Fruit fly (Drosophila melanogaster): Measurements from ENCODE around the gene CCT1.

The CCT1 gene

DNA sequence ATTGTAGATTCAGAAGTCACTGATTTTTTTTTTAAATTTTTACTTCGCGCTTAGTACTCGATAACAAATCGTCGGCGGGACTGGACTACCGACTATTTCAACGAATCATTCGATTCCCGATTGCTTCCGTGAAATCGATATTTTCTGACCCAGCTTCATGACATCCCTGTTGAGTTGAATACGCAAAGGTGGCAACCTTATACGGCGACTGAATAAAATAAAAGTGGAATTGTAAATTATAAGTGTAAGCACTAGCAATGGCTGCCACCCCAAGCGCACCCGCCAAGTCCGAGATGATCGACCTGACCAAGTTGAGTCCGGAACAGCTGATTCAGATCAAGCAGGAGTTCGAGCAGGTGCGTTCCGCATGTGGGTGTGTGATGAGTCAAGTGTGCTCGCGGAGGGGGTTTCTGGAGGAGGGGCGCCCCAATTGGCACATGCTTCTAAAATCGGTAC lies 4.2 kb downstream of the CCT1 start, which contains the start of gene Pfdn5 (continued):
- TF ChIP-seq Spps (tag; optimal IDR thresholded peaks at IDR 0.05): no peak
- no peak for TF ChIP-seq Trl (optimal IDR thresholded peaks at IDR 0.05)
- TF ChIP-seq Trl (GFP tag; optimal IDR thresholded peaks at IDR 0.05): peak; percentile 2
- TF ChIP-seq CG34422 (GFP tag; IDR thresholded peaks at IDR 0.05): no peak
- TF ChIP-seq Sin3A (optimal IDR thresholded peaks at IDR 0.05): peak; percentile 44
- TF ChIP-seq pan (optimal IDR thresholded peaks at IDR 0.05): no peak
- no peak for TF ChIP-seq pan (GFP tag; optimal IDR thresholded peaks at IDR 0.05 in 1 of 2, IDR thresholded peaks at IDR 0.05 in 1 of 2)
- no peak for TF ChIP-seq CG16815 (GFP tag; optimal IDR thresholded peaks at IDR 0.05)
- no peak for TF ChIP-seq CG11695 (GFP tag; IDR thresholded peaks at IDR 0.05)
- no peak for TF ChIP-seq onecut (GFP tag; IDR thresholded peaks at IDR 0.05)
- TF ChIP-seq NC2β (GFP tag; optimal IDR thresholded peaks at IDR 0.05): peak; percentile 1
- no peak for TF ChIP-seq CG15073 (GFP tag; optimal IDR thresholded peaks at IDR 0.05)
- TF ChIP-seq CG11456 (GFP tag; IDR thresholded peaks at IDR 0.05): no peak
- TF ChIP-seq stwl (tag; optimal IDR thresholded peaks at IDR 0.05): peak; percentile 95
- TF ChIP-seq caup (GFP tag; optimal IDR thresholded peaks at IDR 0.05; ENCODE audit: severe bottlenecking): no peak
- no peak for TF ChIP-seq lmd (GFP tag; IDR thresholded peaks at IDR 0.05)
- TF ChIP-seq sug (tag; optimal IDR thresholded peaks at IDR 0.05): no peak
- TF ChIP-seq CHES-1-like (GFP tag; optimal IDR thresholded peaks at IDR 0.05): peak; percentile 26
- peak; percentile 62; the same call in 2 of the 3 replicates for TF ChIP-seq Doc3 (GFP tag; IDR thresholded peaks at IDR 0.05; ENCODE audit: partially characterized antibody)
- TF ChIP-seq CG11247 (GFP tag; IDR thresholded peaks at IDR 0.05): no peak
- TF ChIP-seq CG10209 (GFP tag; optimal IDR thresholded peaks at IDR 0.05): no peak
- peak; percentile 53 for TF ChIP-seq CG7928 (GFP tag; optimal IDR thresholded peaks at IDR 0.05)
- TF ChIP-seq peb (GFP tag; IDR thresholded peaks at IDR 0.05): no peak
- TF ChIP-seq CG6254 (GFP tag; optimal IDR thresholded peaks at IDR 0.05): no peak
- no peak for TF ChIP-seq az2 (GFP tag; optimal IDR thresholded peaks at IDR 0.05)
- peak; percentile 79 for TF ChIP-seq vnd (GFP tag; IDR thresholded peaks at IDR 0.05; ENCODE audit: partially characterized antibody)
- no peak for TF ChIP-seq wdn (GFP tag; IDR thresholded peaks at IDR 0.05)
- TF ChIP-seq CG3163 (GFP tag; optimal IDR thresholded peaks at IDR 0.05): no peak
- peak; percentile 86 for TF ChIP-seq Sry-δ (GFP tag; optimal IDR thresholded peaks at IDR 0.05)
- TF ChIP-seq D19B (GFP tag; optimal IDR thresholded peaks at IDR 0.05): no peak
- no peak for TF ChIP-seq pros (GFP tag; optimal IDR thresholded peaks at IDR 0.05)
- TF ChIP-seq C15 (GFP tag; IDR thresholded peaks at IDR 0.05): no peak
- TF ChIP-seq HmgZ (tag; optimal IDR thresholded peaks at IDR 0.05): peak; percentile 73
- peak; percentile 72 for TF ChIP-seq CG12659 (GFP tag; optimal IDR thresholded peaks at IDR 0.05)
- TF ChIP-seq CG14050 (GFP tag; IDR thresholded peaks at IDR 0.05): no peak
- TF ChIP-seq repo (GFP tag; optimal IDR thresholded peaks at IDR 0.05): no peak
- peak; percentile 90 for TF ChIP-seq crol (GFP tag; IDR thresholded peaks at IDR 0.05)
- TF ChIP-seq Doc2 (GFP tag; IDR thresholded peaks at IDR 0.05): no peak
- peak; percentile 48 for TF ChIP-seq CG3995 (GFP tag; optimal IDR thresholded peaks at IDR 0.05)
- peak; percentile 73 for TF ChIP-seq dm (GFP tag; optimal IDR thresholded peaks at IDR 0.05)
- peak; percentile 38 for TF ChIP-seq CG9797 (GFP tag; optimal IDR thresholded peaks at IDR 0.05)
- no peak for TF ChIP-seq Max (GFP tag; optimal IDR thresholded peaks at IDR 0.05)
- no peak for TF ChIP-seq bab2 (GFP tag; optimal IDR thresholded peaks at IDR 0.05)
- peak; percentile 99 for TF ChIP-seq CG15601 (tag; optimal IDR thresholded peaks at IDR 0.05)
- TF ChIP-seq dmrt99B (tag; optimal IDR thresholded peaks at IDR 0.05): no peak
- TF ChIP-seq Sox100B (GFP tag; optimal IDR thresholded peaks at IDR 0.05): no peak
- TF ChIP-seq stc (GFP tag; IDR thresholded peaks at IDR 0.05): no peak
- no peak for TF ChIP-seq al (GFP tag; IDR thresholded peaks at IDR 0.05)
- peak; percentile 69 for TF ChIP-seq inv (GFP tag; IDR thresholded peaks at IDR 0.05; ENCODE audit: partially characterized antibody)
- TF ChIP-seq Nf-YA (GFP tag; IDR thresholded peaks at IDR 0.05): no peak
- peak; percentile 32 for TF ChIP-seq Elba2 (GFP tag; optimal IDR thresholded peaks at IDR 0.05)
- TF ChIP-seq pho (GFP tag; optimal IDR thresholded peaks at IDR 0.05): no peak
- TF ChIP-seq sens-2 (GFP tag; IDR thresholded peaks at IDR 0.05): no peak
